Fruit fly (Drosophila melanogaster) whole organism, embryonic: Measurements from ENCODE around the gene CdGAPr.

ENCODE experiments used
- Aef1 ChIP-seq: fragments of 200-800 bp; sonication (Bioruptor generic); IDR thresholded peaks from 3 replicates; pipeline ENCODE4 v1.3.6; 2022; ENCODE audit warnings: missing biosample characterization, missing genetic modification characterization
- BtbVII ChIP-seq: fragments of 200-800 bp; sonication (Bioruptor generic); optimal IDR thresholded peaks from 3 replicates; lab custom pipeline; 2017; ENCODE audit warnings: missing biosample characterization, mild to moderate bottlenecking, missing genetic modification characterization
- CG10366 ChIP-seq: fragments of 200-800 bp; sonication (Bioruptor generic); IDR thresholded peaks from 2 replicates; pipeline ENCODE4 v1.3.6; 2022; ENCODE audit warnings: missing biosample characterization, missing genetic modification characterization
- CG11085 ChIP-seq: fragments of 200-800 bp; sonication (Bioruptor generic); IDR thresholded peaks from 2 replicates; pipeline ENCODE4 v1.3.6; 2022; ENCODE audit warnings: missing biosample characterization, missing genetic modification characterization
- CG12236 ChIP-seq: fragments of 200-800 bp; sonication (Bioruptor generic); optimal IDR thresholded peaks from 2 replicates; lab custom pipeline; 2016; ENCODE audit warnings: missing biosample characterization, missing genetic modification characterization
- CG12659 ChIP-seq: fragments of 200-800 bp; sonication (Bioruptor generic); optimal IDR thresholded peaks from 3 replicates; lab custom pipeline; 2017; ENCODE audit warnings: mild to moderate bottlenecking, missing biosample characterization, missing genetic modification reagents, missing genetic modification characterization
- CG15514 ChIP-seq: fragments of 200-800 bp; sonication (Bioruptor generic); optimal IDR thresholded peaks from 3 replicates; lab custom pipeline; 2017; ENCODE audit warnings: missing biosample characterization, missing genetic modification characterization, mild to moderate bottlenecking, moderate library complexity, missing genetic modification reagents
- CG1832 ChIP-seq: fragments of 200-800 bp; sonication (Bioruptor generic); optimal IDR thresholded peaks from 2 replicates; lab custom pipeline; 2017; ENCODE audit warnings: missing biosample characterization, mild to moderate bottlenecking, missing genetic modification characterization, inconsistent platforms
- CG18599 ChIP-seq: fragments of 200-800 bp; sonication (Bioruptor generic); optimal IDR thresholded peaks from 3 replicates; lab custom pipeline; 2017; ENCODE audit warnings: missing biosample characterization, missing genetic modification characterization, mild to moderate bottlenecking, moderate library complexity, missing genetic modification reagents
- CG2116 ChIP-seq: fragments of 200-800 bp; sonication (Bioruptor generic); optimal IDR thresholded peaks from 3 replicates; lab custom pipeline; 2018; ENCODE audit warnings: missing biosample characterization, mild to moderate bottlenecking, missing genetic modification characterization
- CG2129 ChIP-seq: fragments of 200-800 bp; sonication (Bioruptor generic); IDR thresholded peaks from 2 replicates; pipeline ENCODE4 v1.3.6; 2022; ENCODE audit warnings: missing biosample characterization, missing genetic modification characterization; ENCODE audit not compliant: partially characterized antibody
- CG2678 ChIP-seq: fragments of 200-800 bp; sonication (Bioruptor generic); optimal IDR thresholded peaks from 3 replicates; lab custom pipeline; 2019; ENCODE audit warnings: missing biosample characterization, mild to moderate bottlenecking, missing genetic modification characterization, moderate library complexity
- CG30020 ChIP-seq: fragments of 200-800 bp; optimal IDR thresholded peaks from 2 replicates; lab custom pipeline; 2019; ENCODE audit warnings: missing biosample characterization, mild to moderate bottlenecking, missing genetic modification characterization, moderate library complexity
- CG33213 ChIP-seq: fragments of 200-800 bp; sonication (Bioruptor generic); optimal IDR thresholded peaks from 3 replicates; lab custom pipeline; 2016; ENCODE audit warnings: missing biosample characterization, missing genetic modification characterization
- CG3407 ChIP-seq: fragments of 200-800 bp; sonication (Bioruptor generic); optimal IDR thresholded peaks from 2 replicates; lab custom pipeline; 2018; ENCODE audit warnings: missing biosample characterization, mild to moderate bottlenecking, missing genetic modification characterization
- CG4282 ChIP-seq: fragments of 200-800 bp; sonication (Bioruptor generic); optimal IDR thresholded peaks from 2 replicates; lab custom pipeline; 2016; ENCODE audit warnings: missing biosample characterization, missing genetic modification characterization
- CG6854 ChIP-seq: fragments of 200-800 bp; sonication (Bioruptor generic); optimal IDR thresholded peaks from 3 replicates; lab custom pipeline; 2017; ENCODE audit warnings: missing biosample characterization, mild to moderate bottlenecking, missing genetic modification characterization
- CG8089 ChIP-seq: fragments of 200-800 bp; sonication (Bioruptor generic); optimal IDR thresholded peaks from 3 replicates; lab custom pipeline; 2016; ENCODE audit warnings: missing biosample characterization, missing genetic modification characterization
- CG8281 ChIP-seq: fragments of 200-800 bp; sonication (Bioruptor generic); optimal IDR thresholded peaks from 2 replicates; lab custom pipeline; 2018; ENCODE audit warnings: missing biosample characterization, mild to moderate bottlenecking, missing genetic modification characterization, moderate library complexity
- CG8924 ChIP-seq: fragments of 200-800 bp; optimal IDR thresholded peaks from 3 replicates; lab custom pipeline; 2019; ENCODE audit warnings: missing biosample characterization, mild to moderate bottlenecking, missing genetic modification characterization, moderate library complexity
- CG8944 ChIP-seq: fragments of 200-800 bp; sonication (Bioruptor generic); optimal IDR thresholded peaks from 3 replicates; lab custom pipeline; 2016; ENCODE audit warnings: missing biosample characterization, missing genetic modification characterization
- Deaf1 ChIP-seq: fragments of 200-800 bp; optimal IDR thresholded peaks from 3 replicates; lab custom pipeline; 2019; ENCODE audit warnings: missing biosample characterization, mild to moderate bottlenecking, missing genetic modification characterization, moderate library complexity
- Dll ChIP-seq: fragments of 200-800 bp; sonication (Bioruptor generic); IDR thresholded peaks from 4 replicates; pipeline ENCODE4 v1.3.6; 2022; ENCODE audit warnings: missing biosample characterization, missing genetic modification characterization; ENCODE audit not compliant: partially characterized antibody
- Dref ChIP-seq: fragments of 200-800 bp; sonication (Bioruptor generic); IDR thresholded peaks from 2 replicates; pipeline ENCODE4 v1.3.6; 2022; ENCODE audit warnings: missing biosample characterization, missing genetic modification characterization
- E2f1 ChIP-seq: fragments of 200-800 bp; sonication (Bioruptor generic); IDR thresholded peaks from 2 replicates; pipeline ENCODE4 v1.3.6; 2022; ENCODE audit warnings: missing biosample characterization, missing genetic modification characterization
- Fer2 ChIP-seq: fragments of 200-800 bp; sonication (Bioruptor generic); optimal IDR thresholded peaks from 2 replicates; lab custom pipeline; 2018; ENCODE audit warnings: missing biosample characterization, mild to moderate bottlenecking, missing genetic modification characterization, moderate library complexity
- HLHmδ ChIP-seq: fragments of 200-800 bp; sonication (Bioruptor generic); optimal IDR thresholded peaks from 2 replicates; lab custom pipeline; 2018; ENCODE audit warnings: missing biosample characterization, mild to moderate bottlenecking, missing genetic modification characterization, moderate library complexity
- Hmr ChIP-seq: fragments of 200-800 bp; sonication (Bioruptor generic); optimal IDR thresholded peaks from 3 replicates; lab custom pipeline; 2017; ENCODE audit warnings: mild to moderate bottlenecking, missing biosample characterization, missing genetic modification reagents, missing genetic modification characterization
- Hr51 ChIP-seq, 2 experiments: fragments of 200-800 bp; sonication (Bioruptor generic); optimal IDR thresholded peaks; 2 replicates in 1 of 2; 3 replicates in 1 of 2; lab custom pipeline; 2016 to 2018; ENCODE audit warnings: missing biosample characterization in 2 of 2, missing genetic modification characterization in 2 of 2, mild to moderate bottlenecking in 1 of 2, moderate library complexity in 1 of 2
- Jarid2 ChIP-seq: fragments of 200-800 bp; sonication (Bioruptor generic); optimal IDR thresholded peaks from 3 replicates; lab custom pipeline; 2017; ENCODE audit warnings: mild to moderate bottlenecking, missing biosample characterization, missing genetic modification reagents, missing genetic modification characterization
- Kr ChIP-seq: fragments of 200-800 bp; sonication (Bioruptor generic); optimal IDR thresholded peaks from 2 replicates; lab custom pipeline; 2017; ENCODE audit warnings: missing biosample characterization, mild to moderate bottlenecking, missing genetic modification characterization
- Lim3 ChIP-seq: fragments of 200-800 bp; sonication (Bioruptor generic); IDR thresholded peaks from 2 replicates; pipeline ENCODE4 v1.3.6; 2022; ENCODE audit warnings: missing biosample characterization, missing genetic modification characterization
- Scr ChIP-seq: fragments of 200-800 bp; sonication (Bioruptor generic); IDR thresholded peaks from 2 replicates; pipeline ENCODE4 v1.3.6; 2022; ENCODE audit warnings: missing biosample characterization, missing genetic modification characterization; ENCODE audit not compliant: partially characterized antibody
- Sox100B ChIP-seq: fragments of 200-800 bp; sonication (Bioruptor generic); optimal IDR thresholded peaks from 3 replicates; lab custom pipeline; 2018; ENCODE audit warnings: missing biosample characterization, mild to moderate bottlenecking, missing genetic modification characterization
- Stat92E ChIP-seq, 3 experiments: fragments of >200 bp in 2 of 3; fragments of 200-800 bp in 1 of 3; sonication (Bioruptor generic) in 1 of 3; optimal IDR thresholded peaks; 2 replicates each; lab custom pipeline; 2017 to 2019; ENCODE audit warnings: missing biosample characterization in 3 of 3, missing genetic modification characterization in 3 of 3, mild to moderate bottlenecking in 1 of 3, moderate library complexity in 1 of 3
- ato ChIP-seq: fragments of 200-800 bp; sonication (Bioruptor generic); IDR thresholded peaks from 2 replicates; pipeline ENCODE4 v1.3.6; 2022; ENCODE audit warnings: missing biosample characterization, missing genetic modification characterization; ENCODE audit not compliant: partially characterized antibody
- br ChIP-seq: fragments of >200 bp; optimal IDR thresholded peaks from 2 replicates; lab custom pipeline; 2017
- dati ChIP-seq: fragments of 200-800 bp; sonication (Bioruptor generic); IDR thresholded peaks from 2 replicates; pipeline ENCODE4 v1.3.6; 2022; ENCODE audit warnings: missing biosample characterization, missing genetic modification characterization
- esg ChIP-seq: fragments of 200-800 bp; sonication (Bioruptor generic); conservative IDR thresholded peaks from 2 replicates; pipeline ENCODE4 v1.3.6; 2022; ENCODE audit warnings: missing biosample characterization, missing genetic modification characterization
- gfzf ChIP-seq: fragments of 200-800 bp; sonication (Bioruptor generic); optimal IDR thresholded peaks from 2 replicates; lab custom pipeline; 2016; ENCODE audit warnings: missing biosample characterization, mild to moderate bottlenecking, missing genetic modification characterization, moderate library complexity
- hb ChIP-seq: fragments of 200-800 bp; sonication (Bioruptor generic); IDR thresholded peaks from 3 replicates; pipeline ENCODE4 v1.3.6; 2022; ENCODE audit warnings: missing biosample characterization, missing genetic modification characterization; ENCODE audit not compliant: partially characterized antibody
- hbn ChIP-seq: fragments of 200-800 bp; sonication (Bioruptor generic); IDR thresholded peaks from 2 replicates; pipeline ENCODE4 v1.3.6; 2022; ENCODE audit warnings: missing biosample characterization, missing genetic modification characterization; ENCODE audit not compliant: partially characterized antibody
- kah ChIP-seq: fragments of 200-800 bp; sonication (Bioruptor generic); optimal IDR thresholded peaks from 2 replicates; lab custom pipeline; 2018; ENCODE audit warnings: missing biosample characterization, mild to moderate bottlenecking, missing genetic modification characterization
- lab ChIP-seq: fragments of 200-800 bp; sonication (Bioruptor generic); optimal IDR thresholded peaks from 3 replicates; lab custom pipeline; 2017; ENCODE audit warnings: missing biosample characterization, missing genetic modification characterization, mild to moderate bottlenecking, moderate library complexity, missing genetic modification reagents
- luna ChIP-seq: fragments of 200-800 bp; sonication (Bioruptor generic); optimal IDR thresholded peaks from 2 replicates; lab custom pipeline; 2016; ENCODE audit warnings: missing biosample characterization, missing genetic modification characterization
- pho ChIP-seq: fragments of 200-800 bp; sonication (Bioruptor generic); optimal IDR thresholded peaks from 2 replicates; lab custom pipeline; 2016; ENCODE audit warnings: missing biosample characterization, missing genetic modification characterization
- sqz ChIP-seq: fragments of 200-800 bp; sonication (Bioruptor generic); optimal IDR thresholded peaks from 3 replicates; lab custom pipeline; 2018; ENCODE audit warnings: missing biosample characterization, mild to moderate bottlenecking, missing genetic modification characterization
- tap ChIP-seq: fragments of 200-800 bp; optimal IDR thresholded peaks from 3 replicates; lab custom pipeline; 2019; ENCODE audit warnings: missing biosample characterization, mild to moderate bottlenecking, missing genetic modification characterization, moderate library complexity
- vnd ChIP-seq: fragments of 200-800 bp; sonication (Bioruptor generic); IDR thresholded peaks from 3 replicates; pipeline ENCODE4 v1.3.6; 2022; ENCODE audit warnings: missing biosample characterization, missing genetic modification characterization; ENCODE audit not compliant: partially characterized antibody
- vvl ChIP-seq: fragments of 200-800 bp; sonication (Bioruptor generic); IDR thresholded peaks from 2 replicates; pipeline ENCODE4 v1.3.6; 2022; ENCODE audit warnings: missing biosample characterization, missing genetic modification characterization

CdGAPr gene

DNA sequence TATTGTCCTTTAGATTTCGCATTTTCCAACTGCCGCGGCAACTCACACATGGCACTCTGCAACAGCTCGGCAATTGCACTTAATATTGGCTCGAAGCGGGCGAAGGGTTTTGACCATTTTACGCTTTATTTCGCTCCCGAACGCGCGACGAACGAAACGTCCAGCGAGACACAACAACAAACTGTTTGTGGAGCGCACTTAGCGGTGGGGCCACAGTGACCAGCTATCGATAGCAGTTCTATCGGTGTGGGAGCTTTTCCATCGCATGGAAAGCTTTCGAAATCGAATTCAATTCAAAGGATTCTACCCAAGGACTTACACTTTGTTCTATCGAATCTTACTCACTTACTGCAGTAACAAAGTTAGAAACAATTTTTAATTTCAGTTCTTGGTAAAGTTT, 35.0 kb downstream of the CdGAPr start, which contains the start of gene CG10631 (continued):
- TF ChIP-seq vvl (peak; percentile 24; the same call in 1 of the 2 replicates), Dll (GFP tag; lab: Robert Waterston, UW) (peak; percentile 82), CG12236 (GFP tag; lab: Kevin White, UChicago) (no peak), CG8089 (GFP tag; lab: Kevin White, UChicago) (no peak), luna (GFP tag; lab: Kevin White, UChicago) (no peak), CG18599 (GFP tag; lab: Kevin White, UChicago) (no peak), hb (GFP tag; lab: Robert Waterston, UW) (peak; percentile 63; the same call in 2 of the 3 replicates), Lim3 (GFP tag; lab: Robert Waterston, UW) (no peak), Deaf1 (peak; percentile 80), BtbVII (GFP tag; lab: Kevin White, UChicago) (no peak), CG15514 (peak; percentile 56), CG6854 (GFP tag; lab: Kevin White, UChicago) (no peak), pho (GFP tag; lab: Kevin White, UChicago) (no peak), CG2129 (GFP tag; lab: Robert Waterston, UW) (no peak), CG8281 (tag; lab: Kevin White, UChicago) (no peak), hbn (GFP tag; lab: Robert Waterston, UW) (peak; percentile 75), CG11085 (GFP tag; lab: Robert Waterston, UW) (no peak), Stat92E (GFP tag; optimal IDR thresholded peaks at IDR 0.05; lab: Kevin White, UChicago) (no peak), CG8924 (no peak), CG12659 (GFP tag; lab: Kevin White, UChicago) (peak; percentile 36), gfzf (GFP tag; lab: Kevin White, UChicago) (no peak), dati (GFP tag; lab: Robert Waterston, UW) (no peak), sqz (GFP tag; lab: Kevin White, UChicago) (no peak), CG8944 (GFP tag; lab: Kevin White, UChicago) (no peak), Jarid2 (GFP tag; lab: Kevin White, UChicago) (peak; percentile 63), ato (GFP tag; lab: Robert Waterston, UW) (peak; percentile 78), CG2116 (peak; percentile 3), br (lab: Kevin White, UChicago) (no peak), Scr (GFP tag; lab: Robert Waterston, UW) (peak; percentile 82), Hr51 (GFP tag; optimal IDR thresholded peaks at IDR 0.05; lab: Kevin White, UChicago) (no peak), Sox100B (no peak), Fer2 (tag; lab: Kevin White, UChicago) (no peak), E2f1 (GFP tag; lab: Robert Waterston, UW) (no peak), esg (GFP tag; lab: Robert Waterston, UW) (no peak), CG10366 (GFP tag; lab: Robert Waterston, UW) (no peak), vnd (GFP tag; lab: Robert Waterston, UW) (peak; percentile 69), Hmr (GFP tag; lab: Kevin White, UChicago) (peak; percentile 18), CG30020 (tag; lab: Kevin White, UChicago) (no peak), tap (tag; lab: Kevin White, UChicago) (no peak), CG4282 (peak; percentile 12), CG2678 (tag; lab: Kevin White, UChicago) (no peak), Kr (no peak), CG1832 (GFP tag; lab: Kevin White, UChicago) (no peak), kah (GFP tag; lab: Kevin White, UChicago) (no peak), Aef1 (GFP tag; lab: Robert Waterston, UW) (peak; percentile 53), CG3407 (GFP tag; lab: Kevin White, UChicago) (no peak), CG33213 (GFP tag; lab: Kevin White, UChicago) (no peak), HLHmδ (GFP tag; lab: Kevin White, UChicago) (no peak), Dref (peak; percentile 88), lab (GFP tag; lab: Kevin White, UChicago) (peak; percentile 34)
